Worm (Caenorhabditis elegans) whole organism, L1 larva: Measurements from ENCODE around the gene brp-1.

Experiments used
- C16A3.4 ChIP-seq: fragments of 150-350 bp; optimal IDR thresholded peaks from 2 replicates; lab custom pipeline; 2014; ENCODE audit warnings: missing biosample characterization, missing genetic modification characterization
- C34B4.2 ChIP-seq: sonication (generic microtip); optimal IDR thresholded peaks from 2 replicates; lab custom pipeline; 2017; ENCODE audit warnings: mild to moderate bottlenecking, missing genetic modification characterization, missing compliant biosample characterization
- F16B12.6 ChIP-seq: fragments of 150-350 bp; optimal IDR thresholded peaks from 2 replicates; lab custom pipeline; 2014; ENCODE audit warnings: missing biosample characterization, missing genetic modification characterization
- Y116A8C.19 ChIP-seq: sonication (generic microtip); optimal IDR thresholded peaks from 2 replicates; lab custom pipeline; 2016; ENCODE audit warnings: missing compliant biosample characterization, missing genetic modification characterization, borderline replicate concordance
- alr-1 ChIP-seq: fragments of 200-800 bp; sonication (Bioruptor generic); optimal IDR thresholded peaks from 2 replicates; lab custom pipeline; 2018; ENCODE audit warnings: borderline replicate concordance, mild to moderate bottlenecking, missing genetic modification characterization, missing compliant biosample characterization
- blmp-1 ChIP-seq: fragments of 150-350 bp; optimal IDR thresholded peaks from 2 replicates; lab custom pipeline; 2014; ENCODE audit warnings: missing biosample characterization, missing genetic modification characterization
- ceh-82 ChIP-seq, 3 experiments: fragments of 150-350 bp in 1 of 3; sonication (generic microtip) in 2 of 3; optimal IDR thresholded peaks; 2 replicates each; lab custom pipeline; 2014 to 2017; ENCODE audit warnings: missing biosample characterization in 3 of 3, missing genetic modification characterization in 3 of 3
- ces-1 ChIP-seq: fragments of 150-350 bp; optimal IDR thresholded peaks from 2 replicates; lab custom pipeline; 2014; ENCODE audit warnings: missing biosample characterization, missing genetic modification reagents, missing genetic modification characterization
- dpl-1 ChIP-seq, 3 experiments: fragments of 150-350 bp in 2 of 3; sonication (generic microtip) in 1 of 3; optimal IDR thresholded peaks; 2 replicates each; lab custom pipeline; 2014 to 2017; ENCODE audit warnings: missing biosample characterization in 3 of 3, missing genetic modification characterization in 3 of 3, missing genetic modification reagents in 3 of 3
- efl-1 ChIP-seq, 4 experiments: fragments of 150-350 bp; optimal IDR thresholded peaks in 3 of 4; peaks in 1 of 4; 1 replicate in 1 of 4; 2 replicates in 3 of 4; lab custom pipeline; 2014; ENCODE audit warnings: missing biosample characterization in 2 of 4, missing genetic modification characterization in 2 of 4, missing genetic modification reagents in 2 of 4
- elt-3 ChIP-seq, 6 experiments: fragments of 150-350 bp in 1 of 6; sonication (generic microtip); optimal IDR thresholded peaks; 2 replicates each; lab custom pipeline; 2017 to 2018; ENCODE audit warnings: missing biosample characterization in 6 of 6, missing genetic modification characterization in 6 of 6, inconsistent platforms in 1 of 6
- ets-5 ChIP-seq: fragments of 200-800 bp; sonication (Bioruptor generic); IDR thresholded peaks from 2 replicates; pipeline ENCODE4 v1.3.6; 2022; ENCODE audit warnings: missing genetic modification characterization, missing compliant biosample characterization
- fkh-10 ChIP-seq: sonication (generic microtip); optimal IDR thresholded peaks from 2 replicates; lab custom pipeline; 2017; ENCODE audit warnings: missing biosample characterization, missing genetic modification reagents, missing genetic modification characterization
- grh-1 ChIP-seq: fragments of 200-800 bp; sonication (Bioruptor generic); IDR thresholded peaks from 2 replicates; pipeline ENCODE4 v1.3.6; 2022; ENCODE audit warnings: missing genetic modification reagents, missing genetic modification characterization, missing compliant biosample characterization
- lin-14 ChIP-seq: fragments of 200-800 bp; sonication (Bioruptor generic); optimal IDR thresholded peaks from 2 replicates; lab custom pipeline; 2018; ENCODE audit warnings: mild to moderate bottlenecking, missing genetic modification characterization, moderate library complexity, missing compliant biosample characterization
- lin-35 ChIP-seq, 2 experiments: fragments of 150-350 bp; optimal IDR thresholded peaks; 2 replicates each; lab custom pipeline; 2014; ENCODE audit warnings: missing biosample characterization in 2 of 2, missing genetic modification characterization in 2 of 2, missing genetic modification reagents in 2 of 2
- lsy-2 ChIP-seq, 2 experiments: fragments of 150-350 bp; optimal IDR thresholded peaks; 2 replicates each; lab custom pipeline; 2014; ENCODE audit warnings: missing biosample characterization in 2 of 2, missing genetic modification characterization in 2 of 2
- mdl-1 ChIP-seq, 2 experiments: fragments of 150-350 bp; optimal IDR thresholded peaks; 2 replicates each; lab custom pipeline; 2014 to 2017; ENCODE audit warnings: missing biosample characterization in 2 of 2, missing genetic modification characterization in 2 of 2, inconsistent platforms in 1 of 2
- mep-1 ChIP-seq: fragments of 150-350 bp; optimal IDR thresholded peaks from 2 replicates; lab custom pipeline; 2014; ENCODE audit warnings: missing biosample characterization, missing genetic modification characterization
- nhr-12 ChIP-seq: sonication (generic microtip); optimal IDR thresholded peaks from 2 replicates; lab custom pipeline; 2017; ENCODE audit warnings: missing biosample characterization, missing genetic modification characterization
- nhr-20 ChIP-seq: sonication (generic microtip); optimal IDR thresholded peaks from 2 replicates; lab custom pipeline; 2016; ENCODE audit warnings: mild to moderate bottlenecking, missing genetic modification characterization, missing compliant biosample characterization
- nhr-28 ChIP-seq: fragments of 150-350 bp; optimal IDR thresholded peaks from 2 replicates; lab custom pipeline; 2014; ENCODE audit warnings: missing biosample characterization, missing genetic modification characterization
- nhr-71 ChIP-seq: sonication (generic microtip); optimal IDR thresholded peaks from 2 replicates; lab custom pipeline; 2016; ENCODE audit warnings: mild to moderate bottlenecking, missing genetic modification characterization, moderate library complexity, missing compliant biosample characterization
- nhr-76 ChIP-seq: sonication (generic microtip); optimal IDR thresholded peaks from 2 replicates; lab custom pipeline; 2017; ENCODE audit warnings: missing biosample characterization, missing genetic modification characterization
- nhr-84 ChIP-seq: sonication (generic microtip); optimal IDR thresholded peaks from 2 replicates; lab custom pipeline; 2017; ENCODE audit warnings: missing biosample characterization, missing genetic modification characterization
- nhr-85 ChIP-seq: sonication (generic microtip); peaks from one replicate; lab custom pipeline; 2016; ENCODE audit warnings: missing genetic modification characterization, inconsistent platforms, missing compliant biosample characterization
- nhr-90 ChIP-seq: sonication (generic microtip); optimal IDR thresholded peaks from 2 replicates; lab custom pipeline; 2016; ENCODE audit warnings: mild to moderate bottlenecking, missing genetic modification characterization, missing compliant biosample characterization; ENCODE audit not compliant: poor library complexity
- pax-3 ChIP-seq: fragments of 200-800 bp; sonication (Bioruptor generic); optimal IDR thresholded peaks from 2 replicates; lab custom pipeline; 2018; ENCODE audit warnings: mild to moderate bottlenecking, missing genetic modification characterization, moderate library complexity, missing compliant biosample characterization
- skn-1 ChIP-seq: fragments of 150-350 bp; optimal IDR thresholded peaks from 2 replicates; lab custom pipeline; 2014; ENCODE audit warnings: missing biosample characterization, missing genetic modification characterization
- snu-23 ChIP-seq: sonication (generic microtip); optimal IDR thresholded peaks from 2 replicates; lab custom pipeline; 2016; ENCODE audit warnings: missing genetic modification characterization, missing compliant biosample characterization
- unc-62 ChIP-seq: fragments of 150-350 bp; optimal IDR thresholded peaks from 2 replicates; lab custom pipeline; 2014; ENCODE audit warnings: missing biosample characterization, missing genetic modification reagents, missing genetic modification characterization
- vab-15 ChIP-seq: sonication (generic microtip); optimal IDR thresholded peaks from 2 replicates; lab custom pipeline; 2017; ENCODE audit warnings: missing genotype, mild to moderate bottlenecking, missing genetic modification characterization, missing compliant biosample characterization
- xbp-1 ChIP-seq: sonication (generic microtip); optimal IDR thresholded peaks from 2 replicates; lab custom pipeline; 2016; ENCODE audit warnings: missing genetic modification characterization, missing compliant biosample characterization

brp-1 gene

DNA sequence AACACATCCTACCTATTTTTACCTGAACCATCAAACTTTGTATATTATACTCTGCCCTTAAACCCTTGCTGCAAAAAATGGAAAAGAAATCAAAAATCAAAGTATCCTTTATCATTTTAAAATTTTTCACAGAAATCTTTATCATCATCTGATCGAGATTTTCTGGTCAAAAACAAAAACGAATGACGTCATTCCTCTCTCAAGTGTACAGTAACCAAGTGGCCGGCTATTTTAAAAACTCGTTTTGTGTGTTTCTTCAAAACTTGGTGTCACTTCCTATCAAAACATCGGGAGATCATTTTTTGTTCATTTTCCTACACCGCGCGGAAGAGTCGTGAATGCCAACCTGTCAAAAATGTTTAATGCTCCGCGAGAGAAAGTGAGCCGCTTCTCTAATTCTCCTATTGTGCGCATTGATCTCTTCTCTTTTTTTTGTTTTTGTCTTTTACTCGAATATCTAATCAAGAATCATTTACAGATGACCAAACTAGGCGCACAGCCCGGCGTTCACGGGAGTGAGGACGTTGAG is at the start of gene brp-1:
Gene brp-1 (plus strand): TSS at position 479 of the 529 bp plus-strand sequence.
- TF ChIP-seq nhr-76 (tag; lab: Kevin White, UChicago), result no peak
- TF ChIP-seq lin-14 (GFP tag; lab: Kevin White, UChicago), result peak; percentile 2
- no peak for TF ChIP-seq ceh-82 (tag; optimal IDR thresholded peaks at IDR 0.05; lab: Kevin White, UChicago)
- TF ChIP-seq dpl-1 (GFP tag; optimal IDR thresholded peaks at IDR 0.05; lab: Kevin White, UChicago), result peak in 1 of 3 experiments; percentile 14
- TF ChIP-seq grh-1 (GFP tag; lab: Robert Waterston, UW), result peak; percentile 58
- TF ChIP-seq nhr-20 (tag; lab: Kevin White, UChicago), result peak; percentile 57
- TF ChIP-seq snu-23 (GFP tag; lab: Kevin White, UChicago), result peak; percentile 42
- no peak for TF ChIP-seq C16A3.4 (tag; lab: Kevin White, UChicago)
- peak; percentile 69 for TF ChIP-seq blmp-1 (tag; lab: Kevin White, UChicago)
- no peak for TF ChIP-seq vab-15 (tag; lab: Kevin White, UChicago)
- TF ChIP-seq F16B12.6 (tag; lab: Kevin White, UChicago), result no peak
- TF ChIP-seq ces-1 (GFP tag; lab: Kevin White, UChicago), result no peak
- TF ChIP-seq xbp-1 (tag; lab: Kevin White, UChicago), result peak; percentile 9
- TF ChIP-seq lin-35 (GFP tag; optimal IDR thresholded peaks at IDR 0.05; lab: Kevin White, UChicago), result peak in 1 of 2 experiments; percentile 58
- peak in 1 of 2 experiments; percentile 27 for TF ChIP-seq mdl-1 (tag; optimal IDR thresholded peaks at IDR 0.05; lab: Kevin White, UChicago)
- peak; percentile 20 for TF ChIP-seq nhr-71 (tag; lab: Kevin White, UChicago)
- no peak for TF ChIP-seq nhr-12 (tag; lab: Kevin White, UChicago)
- peak in 1 of 2 experiments; percentile 80 for TF ChIP-seq lsy-2 (tag; optimal IDR thresholded peaks at IDR 0.05; lab: Kevin White, UChicago)
- peak in 2 of 6 experiments; percentile 57 to 89 for TF ChIP-seq elt-3 (tag; optimal IDR thresholded peaks at IDR 0.05; lab: Kevin White, UChicago)
- TF ChIP-seq nhr-90 (tag; lab: Kevin White, UChicago), result peak; percentile 20
- peak; percentile 28 for TF ChIP-seq skn-1 (tag; lab: Kevin White, UChicago)
- peak; percentile 91 for TF ChIP-seq nhr-85 (tag; lab: Kevin White, UChicago)
- TF ChIP-seq, all 84 proteins: peak for 15

DNA sequence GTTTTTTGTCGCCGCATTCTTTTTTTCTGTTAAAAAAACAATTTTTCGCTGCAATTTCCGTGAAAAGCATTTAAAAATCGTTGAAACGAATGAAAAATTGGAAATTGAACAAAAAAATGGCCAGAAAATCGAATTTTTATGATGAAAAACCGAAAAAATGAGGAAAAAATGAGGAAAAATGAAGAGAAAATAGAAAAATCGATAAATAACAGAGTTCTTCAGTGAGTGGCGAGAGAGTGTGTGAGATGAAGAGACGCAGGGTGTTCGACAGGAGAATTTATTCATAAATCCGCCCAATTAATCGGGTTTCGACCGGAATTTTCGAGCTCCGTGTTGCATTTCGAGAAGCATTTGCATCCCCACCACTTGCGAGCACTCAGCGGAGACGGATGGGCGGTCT is 49.0 kb upstream of the brp-1 start, which contains the start of gene Y56A3A.28:
Gene Y56A3A.28 (minus strand): TSS at position 33 of the 400 bp plus-strand sequence.
- TF ChIP-seq unc-62 (GFP tag; lab: Kevin White, UChicago), result no peak
- peak in 1 of 2 experiments; percentile 20 for TF ChIP-seq efl-1 (optimal IDR thresholded peaks at IDR 0.05; lab: Kevin White, UChicago)
- peak in 1 of 2 experiments; percentile 25 for TF ChIP-seq efl-1 (GFP tag; optimal IDR thresholded peaks at IDR 0.05 in 1 of 2; lab: Kevin White, UChicago)
- no peak for TF ChIP-seq Y116A8C.19 (tag; lab: Kevin White, UChicago)
- TF ChIP-seq nhr-76 (tag; lab: Kevin White, UChicago), result no peak
- peak in 1 of 3 experiments; percentile 14 for TF ChIP-seq dpl-1 (GFP tag; optimal IDR thresholded peaks at IDR 0.05; lab: Kevin White, UChicago)
- no peak for TF ChIP-seq mep-1
- no peak for TF ChIP-seq grh-1 (GFP tag; lab: Robert Waterston, UW)
- TF ChIP-seq fkh-10, result no peak

DNA sequence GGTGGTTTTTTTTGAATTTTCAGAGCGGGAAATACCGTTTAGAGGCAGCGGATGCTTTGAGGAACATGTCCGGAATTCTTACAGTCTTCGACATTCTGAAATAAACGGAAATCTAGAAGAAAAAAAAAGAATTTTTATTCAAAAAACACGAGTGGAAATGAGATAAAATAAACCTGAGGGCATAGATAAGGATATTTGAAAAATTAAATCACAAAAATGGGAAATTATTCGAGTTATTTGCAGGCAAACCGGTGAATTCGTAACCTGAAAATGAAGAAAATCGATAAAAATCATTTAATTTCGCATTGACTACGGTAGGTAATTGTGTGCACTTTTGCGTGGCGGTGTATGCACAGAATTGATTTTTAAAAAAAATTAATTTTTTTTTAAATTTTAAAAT is 46.4 kb upstream of the brp-1 start, which contains the start of gene ung-1:
Gene ung-1 (minus strand): TSS at position 101 of the 400 bp plus-strand sequence.
- TF ChIP-seq elt-3 (tag; optimal IDR thresholded peaks at IDR 0.05; lab: Kevin White, UChicago) (no peak), Y116A8C.19 (tag; lab: Kevin White, UChicago) (no peak)
- TF ChIP-seq, all 84 proteins: peak for 0

DNA sequence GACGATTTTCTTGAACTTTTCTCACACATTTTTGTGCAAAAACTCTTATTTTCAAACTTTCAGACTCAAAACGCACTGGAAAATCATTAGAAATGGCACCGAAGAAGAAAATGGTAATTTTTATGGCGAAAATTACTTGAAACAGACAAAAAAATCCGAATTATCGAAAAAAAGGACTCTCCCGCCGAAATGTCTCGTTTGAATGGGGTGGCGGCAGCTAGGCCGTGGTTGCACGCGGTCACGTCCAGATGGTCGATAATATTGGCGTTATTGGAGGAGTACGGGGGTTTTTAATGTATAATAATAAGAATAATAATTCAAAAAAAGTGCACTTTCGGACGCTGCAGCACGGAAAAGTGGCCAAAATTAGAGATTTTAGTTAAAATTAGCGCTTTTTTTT is 45.9 kb upstream of the brp-1 start, which contains the start of gene Y56A3A.31:
Gene Y56A3A.31 (plus strand): TSS at position 64 of the 400 bp plus-strand sequence.
- no peak for TF ChIP-seq nhr-84 (tag; lab: Kevin White, UChicago)
- TF ChIP-seq lin-35 (GFP tag; optimal IDR thresholded peaks at IDR 0.05; lab: Kevin White, UChicago), result peak; percentile 25 to 81
- TF ChIP-seq nhr-85 (tag; lab: Kevin White, UChicago), result peak; percentile 46
- no peak for TF ChIP-seq nhr-28 (tag; lab: Kevin White, UChicago)
- TF ChIP-seq efl-1 (optimal IDR thresholded peaks at IDR 0.05; lab: Kevin White, UChicago), result peak; percentile 79 to 87
- TF ChIP-seq efl-1 (GFP tag; optimal IDR thresholded peaks at IDR 0.05 in 1 of 2; lab: Kevin White, UChicago), result peak; percentile 75 to 98
- TF ChIP-seq ets-5 (GFP tag; lab: Robert Waterston, UW), result no peak
- no peak for TF ChIP-seq snu-23 (GFP tag; lab: Kevin White, UChicago)
- no peak for TF ChIP-seq C34B4.2 (tag; lab: Kevin White, UChicago)
- TF ChIP-seq dpl-1 (GFP tag; optimal IDR thresholded peaks at IDR 0.05; lab: Kevin White, UChicago), result peak; percentile 39 to 80 (median 73)
- TF ChIP-seq mdl-1 (tag; optimal IDR thresholded peaks at IDR 0.05; lab: Kevin White, UChicago), result peak in 1 of 2 experiments; percentile 4
- no peak for TF ChIP-seq alr-1
- no peak for TF ChIP-seq pax-3 (tag; lab: Kevin White, UChicago)
- TF ChIP-seq nhr-76 (tag; lab: Kevin White, UChicago), result no peak
